Fruit fly (Drosophila melanogaster) whole organism, prepupa: ENCODE results near the gene CG15263.

Source experiments
- Hr4 ChIP-seq: fragments of 200-800 bp; sonication (Bioruptor generic); optimal IDR thresholded peaks from 3 replicates; lab custom pipeline; 2016; ENCODE audit warnings: missing biosample characterization, missing genetic modification characterization
- fd85E ChIP-seq: fragments of 200-800 bp; sonication (Bioruptor generic); optimal IDR thresholded peaks from 3 replicates; lab custom pipeline; 2016; ENCODE audit warnings: missing biosample characterization, missing genetic modification characterization

DNA sequence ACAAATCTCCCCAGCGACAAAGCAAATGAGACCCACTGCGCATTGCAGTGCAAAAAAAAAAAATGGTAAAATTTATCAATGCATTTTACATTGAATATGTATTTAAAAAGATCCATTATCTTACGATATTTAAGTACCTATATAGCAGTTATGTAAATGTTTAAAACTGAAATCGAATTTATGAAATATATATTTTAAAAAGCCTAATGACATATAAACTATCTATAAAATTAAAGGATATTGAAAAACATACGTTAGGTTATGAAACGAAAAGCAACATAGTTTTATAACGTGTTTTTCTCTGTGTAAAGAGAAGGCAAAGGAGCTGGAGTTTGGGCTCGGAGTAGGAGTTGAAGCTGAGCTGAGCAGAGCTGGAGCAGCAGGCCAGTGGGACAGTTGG is 19.6 kb downstream of the CG15263 start:
- TF ChIP-seq Hr4 (GFP tag; lab: Kevin White, UChicago) (peak; percentile 30), fd85E (GFP tag; lab: Kevin White, UChicago) (no peak)
